Fruit fly (Drosophila melanogaster): Measurements from ENCODE around the gene wrm2.

wrm2 gene

DNA sequence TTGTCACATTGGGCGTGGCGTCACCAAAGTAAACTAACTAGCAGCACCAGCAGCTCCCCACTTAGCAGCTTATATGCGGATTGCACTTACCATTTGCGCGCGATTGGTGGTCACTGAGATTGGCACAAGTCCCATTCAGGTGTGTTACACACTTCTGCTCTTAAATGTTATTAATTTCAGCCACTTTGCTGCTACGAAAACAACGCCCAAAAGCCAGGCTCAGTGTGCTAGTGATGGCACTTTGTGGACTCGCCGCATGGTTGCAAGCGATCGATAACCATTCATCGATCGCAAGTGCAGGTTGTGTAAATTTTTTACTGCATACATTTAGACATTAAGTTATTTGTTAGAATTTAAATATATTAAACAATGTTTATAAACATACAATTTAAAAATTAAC lies at the start of gene wrm2, which contains the start of gene wrm1:
TSS of gene wrm2 (minus strand) at position 237 of the 400 bp plus-strand sequence.
TSS of gene wrm1 (minus strand) at position 237 of the 400 bp plus-strand sequence.
- TF ChIP-seq bab1 (GFP tag; optimal IDR thresholded peaks at IDR 0.05) = peak; percentile 52
- TF ChIP-seq CG12768 (GFP tag; optimal IDR thresholded peaks at IDR 0.05) = no peak
- TF ChIP-seq cic (GFP tag; optimal IDR thresholded peaks at IDR 0.05) = no peak
- no peak for TF ChIP-seq Crg-1 (GFP tag; optimal IDR thresholded peaks at IDR 0.05)
- no peak for TF ChIP-seq CG5204 (GFP tag; optimal IDR thresholded peaks at IDR 0.05)
- TF ChIP-seq Hr96 (GFP tag; optimal IDR thresholded peaks at IDR 0.05) = no peak
- TF ChIP-seq toe (GFP tag; optimal IDR thresholded peaks at IDR 0.05) = no peak
- no peak for TF ChIP-seq Clk (GFP tag; optimal IDR thresholded peaks at IDR 0.05)
- no peak for TF ChIP-seq CG7101 (tag; optimal IDR thresholded peaks at IDR 0.05)
- no peak for TF ChIP-seq tj (GFP tag; optimal IDR thresholded peaks at IDR 0.05)
- no peak for TF ChIP-seq CG1620 (GFP tag; optimal IDR thresholded peaks at IDR 0.05)
- TF ChIP-seq pad (GFP tag; optimal IDR thresholded peaks at IDR 0.05) = no peak
- TF ChIP-seq kay (GFP tag; ENCODE audit: borderline replicate concordance) = no peak
- no peak for TF ChIP-seq CG33017 (tag; optimal IDR thresholded peaks at IDR 0.05)
- TF ChIP-seq CG14711 (tag; optimal IDR thresholded peaks at IDR 0.05) = peak; percentile 5
- no peak for TF ChIP-seq ovo (GFP tag; optimal IDR thresholded peaks at IDR 0.05)
- TF ChIP-seq CG11617 (GFP tag; optimal IDR thresholded peaks at IDR 0.05) = no peak
- no peak for TF ChIP-seq CG7045 (GFP tag; optimal IDR thresholded peaks at IDR 0.05)
- TF ChIP-seq cnc (optimal IDR thresholded peaks at IDR 0.05) = no peak
- TF ChIP-seq Mnt (GFP tag; optimal IDR thresholded peaks at IDR 0.05) = peak; percentile 55

DNA sequence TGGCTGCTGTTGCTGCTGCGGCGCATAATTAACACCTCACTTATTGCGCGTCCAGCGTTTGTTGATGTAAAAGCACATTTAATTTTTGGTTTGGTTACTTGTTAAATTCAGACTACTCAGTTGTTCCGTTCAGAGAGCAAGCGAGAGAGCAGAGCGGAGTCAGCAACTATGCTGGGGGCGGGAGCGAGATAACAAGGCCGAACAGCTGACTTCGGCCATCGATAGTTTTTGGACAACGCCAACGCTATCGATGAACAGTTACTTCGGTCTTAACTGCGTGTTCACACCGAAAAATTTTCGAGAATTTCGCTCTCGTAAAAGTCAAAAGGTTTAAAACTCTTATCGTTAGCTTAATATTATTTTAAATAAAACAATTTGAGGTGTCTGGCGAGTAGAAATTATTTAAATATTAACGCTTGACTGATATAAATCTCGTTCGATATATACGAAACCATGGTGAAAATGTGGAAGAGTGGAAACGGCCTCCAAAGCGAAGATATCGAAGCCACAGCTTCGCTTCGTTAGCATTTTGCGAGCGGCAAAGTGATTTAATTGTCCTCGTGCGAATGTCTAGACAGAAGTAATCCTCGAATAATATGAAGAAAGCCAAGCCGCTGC lies 46.4 kb upstream of the wrm2 start, which contains the start of the genes SMSr and smid:
TSS of gene SMSr (minus strand) at position 116 of the 618 bp plus-strand sequence.
TSS of gene smid (plus strand) at position 256 of the 618 bp plus-strand sequence.
- TF ChIP-seq CG1620 (GFP tag; optimal IDR thresholded peaks at IDR 0.05) (peak; percentile 64), CG5204 (GFP tag; optimal IDR thresholded peaks at IDR 0.05) (peak; percentile 51), Hr96 (GFP tag; optimal IDR thresholded peaks at IDR 0.05) (peak; percentile 66), CG7045 (GFP tag; optimal IDR thresholded peaks at IDR 0.05) (peak; percentile 23), Crg-1 (GFP tag; optimal IDR thresholded peaks at IDR 0.05) (peak; percentile 43), CG33017 (tag; optimal IDR thresholded peaks at IDR 0.05) (peak; percentile 0), cic (GFP tag; optimal IDR thresholded peaks at IDR 0.05) (no peak), kay (GFP tag; ENCODE audit: borderline replicate concordance) (peak; percentile 91), Mnt (GFP tag; optimal IDR thresholded peaks at IDR 0.05) (peak; percentile 67), CG7101 (tag; optimal IDR thresholded peaks at IDR 0.05) (peak; percentile 46), toe (GFP tag; optimal IDR thresholded peaks at IDR 0.05) (no peak), Clk (GFP tag; optimal IDR thresholded peaks at IDR 0.05) (no peak), CG11617 (GFP tag; optimal IDR thresholded peaks at IDR 0.05) (peak; percentile 61), tj (GFP tag; optimal IDR thresholded peaks at IDR 0.05) (peak; percentile 97), ovo (GFP tag; optimal IDR thresholded peaks at IDR 0.05) (peak; percentile 53), pad (GFP tag; optimal IDR thresholded peaks at IDR 0.05) (peak; percentile 45), bab1 (GFP tag; optimal IDR thresholded peaks at IDR 0.05) (peak; percentile 55), cnc (optimal IDR thresholded peaks at IDR 0.05) (no peak), CG14711 (tag; optimal IDR thresholded peaks at IDR 0.05) (peak; percentile 9), CG12768 (GFP tag; optimal IDR thresholded peaks at IDR 0.05) (peak; percentile 19)

DNA sequence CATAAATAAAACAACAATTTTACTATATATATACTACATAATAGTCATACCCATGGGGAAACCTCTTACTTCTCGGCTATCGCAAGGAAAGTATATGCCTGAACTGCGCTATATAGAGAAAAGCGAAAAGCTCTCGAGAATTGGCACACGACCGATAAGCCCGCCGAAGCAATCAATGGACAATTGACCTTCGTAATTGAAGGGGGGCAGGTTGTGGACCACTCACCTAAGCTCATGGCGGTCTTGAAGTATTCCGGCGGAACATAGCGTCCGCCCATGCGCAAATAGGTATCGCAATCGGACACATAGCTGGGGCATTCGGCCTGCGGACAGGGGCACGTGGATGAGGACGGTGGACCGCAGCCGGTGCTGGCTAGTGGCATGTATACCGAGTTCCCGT lies 45.4 kb upstream of the wrm2 start:
- peak; percentile 13 for TF ChIP-seq cic (GFP tag; optimal IDR thresholded peaks at IDR 0.05)
- no peak for TF ChIP-seq CG14711 (tag; optimal IDR thresholded peaks at IDR 0.05)

DNA sequence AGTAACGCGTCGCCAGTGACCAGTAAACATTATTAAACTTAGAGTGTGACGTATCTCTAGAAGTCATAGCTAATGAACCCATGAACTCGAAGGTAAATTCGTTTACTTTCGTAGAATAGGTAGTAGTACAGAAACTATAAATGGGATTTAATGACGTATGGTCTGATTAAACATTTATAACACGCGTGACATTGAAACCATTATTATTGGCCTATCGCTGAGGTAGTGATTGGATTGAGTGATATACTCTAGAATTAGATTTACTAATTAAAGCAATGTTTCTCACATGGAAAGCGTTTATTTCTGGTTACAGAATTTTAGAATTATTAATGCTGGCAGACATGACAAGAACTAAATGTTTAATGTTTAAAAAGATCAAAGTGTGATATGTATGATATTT lies 41.8 kb upstream of the wrm2 start:
- TF ChIP-seq CG33017 (tag; optimal IDR thresholded peaks at IDR 0.05) (no peak), kay (GFP tag; ENCODE audit: borderline replicate concordance) (no peak), tj (GFP tag; optimal IDR thresholded peaks at IDR 0.05) (no peak), CG5204 (GFP tag; optimal IDR thresholded peaks at IDR 0.05) (no peak), cnc (optimal IDR thresholded peaks at IDR 0.05) (no peak), CG14711 (tag; optimal IDR thresholded peaks at IDR 0.05) (no peak), Clk (GFP tag; optimal IDR thresholded peaks at IDR 0.05) (no peak), ovo (GFP tag; optimal IDR thresholded peaks at IDR 0.05) (no peak), bab1 (GFP tag; optimal IDR thresholded peaks at IDR 0.05) (no peak), CG1620 (GFP tag; optimal IDR thresholded peaks at IDR 0.05) (no peak), CG11617 (GFP tag; optimal IDR thresholded peaks at IDR 0.05) (no peak), CG7101 (tag; optimal IDR thresholded peaks at IDR 0.05) (no peak), CG12768 (GFP tag; optimal IDR thresholded peaks at IDR 0.05) (no peak)

DNA sequence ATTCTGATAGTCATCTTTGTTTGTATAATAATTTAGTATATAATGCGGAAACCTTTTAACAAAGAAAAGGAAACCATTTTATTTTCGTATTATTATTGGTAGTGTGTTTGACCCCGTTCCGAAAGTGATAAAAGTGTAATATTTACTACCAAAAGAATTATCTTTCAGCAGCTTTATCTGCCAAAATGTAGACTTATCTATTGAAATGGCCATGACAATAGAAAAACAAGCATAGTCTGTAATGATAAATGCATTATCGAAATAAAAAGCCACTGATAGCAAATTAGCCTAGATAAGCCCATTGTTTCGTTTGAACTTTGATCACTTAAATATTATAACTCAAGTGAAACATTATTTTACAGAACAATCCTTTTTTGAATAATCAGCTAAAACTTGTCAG lies 41.1 kb upstream of the wrm2 start:
- TF ChIP-seq Hr96 (GFP tag; optimal IDR thresholded peaks at IDR 0.05) (no peak), tj (GFP tag; optimal IDR thresholded peaks at IDR 0.05) (no peak), Mnt (GFP tag; optimal IDR thresholded peaks at IDR 0.05) (no peak), CG1620 (GFP tag; optimal IDR thresholded peaks at IDR 0.05) (no peak), CG14711 (tag; optimal IDR thresholded peaks at IDR 0.05) (no peak), Clk (GFP tag; optimal IDR thresholded peaks at IDR 0.05) (no peak), cnc (optimal IDR thresholded peaks at IDR 0.05) (no peak), cic (GFP tag; optimal IDR thresholded peaks at IDR 0.05) (no peak), CG7045 (GFP tag; optimal IDR thresholded peaks at IDR 0.05) (no peak)

DNA sequence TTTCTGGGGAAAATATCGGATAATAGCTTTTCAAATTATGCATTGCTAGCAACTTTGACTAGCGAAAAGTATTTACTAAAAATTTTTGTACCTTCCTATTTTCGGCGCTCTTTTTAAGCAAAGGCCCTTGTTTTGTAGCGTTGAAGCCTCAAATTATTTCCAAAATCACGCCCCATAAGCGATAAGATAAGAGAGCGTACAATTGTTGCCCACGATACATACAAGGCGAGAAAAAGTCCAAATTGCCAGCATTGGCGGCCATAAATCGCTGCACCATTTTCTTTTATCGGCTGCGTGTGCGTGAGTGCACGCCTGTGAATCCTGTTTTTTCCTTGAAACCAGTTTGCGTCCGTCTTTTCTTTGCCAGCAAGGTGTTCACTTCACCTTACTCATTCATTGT lies 36.3 kb upstream of the wrm2 start:
- no peak for TF ChIP-seq CG7045 (GFP tag; optimal IDR thresholded peaks at IDR 0.05)
- peak; percentile 46 for TF ChIP-seq kay (GFP tag; ENCODE audit: borderline replicate concordance)

Data from whole organism, adult.